Worm (Caenorhabditis elegans): Measurements from ENCODE around the gene sup-10.

Gene sup-10

ce11 chrX:17481892-17482515 is 46.1 kb upstream of the sup-10 start:
- TF ChIP-seq unc-62 (GFP tag; optimal IDR thresholded peaks at IDR 0.05) (no peak), lsy-2 (tag; optimal IDR thresholded peaks at IDR 0.05) (peak in 1 of 2 experiments; percentile 10), nhr-237 (tag; optimal IDR thresholded peaks at IDR 0.05) (no peak), mef-2 (tag; optimal IDR thresholded peaks at IDR 0.05) (no peak), hlh-17 (GFP tag; optimal IDR thresholded peaks at IDR 0.05; ENCODE audit: borderline replicate concordance) (no peak), skn-1 (tag; optimal IDR thresholded peaks at IDR 0.05) (peak; percentile 24), tlp-1 (tag; optimal IDR thresholded peaks at IDR 0.05) (no peak), xbp-1 (tag; optimal IDR thresholded peaks at IDR 0.05) (no peak), pag-3 (tag; optimal IDR thresholded peaks at IDR 0.05; ENCODE audit: borderline replicate concordance, insufficient read depth) (no peak), ces-1 (GFP tag; optimal IDR thresholded peaks at IDR 0.05) (no peak), fkh-8 (tag; optimal IDR thresholded peaks at IDR 0.05) (no peak), nhr-71 (tag; optimal IDR thresholded peaks at IDR 0.05) (peak; percentile 18), egl-13 (tag; optimal IDR thresholded peaks at IDR 0.05) (no peak), vab-15 (tag; optimal IDR thresholded peaks at IDR 0.05) (no peak), F16B12.6 (tag; optimal IDR thresholded peaks at IDR 0.05) (no peak), nhr-47 (tag; optimal IDR thresholded peaks at IDR 0.05) (peak; percentile 5), snpc-4 (tag; optimal IDR thresholded peaks at IDR 0.05) (no peak), grh-1 (GFP tag; IDR thresholded peaks at IDR 0.05) (no peak), nhr-20 (tag; optimal IDR thresholded peaks at IDR 0.05) (peak; percentile 2), rnt-1 (tag; optimal IDR thresholded peaks at IDR 0.05) (no peak), lin-39 (tag; optimal IDR thresholded peaks at IDR 0.05) (no peak), ceh-82 (tag; optimal IDR thresholded peaks at IDR 0.05) (no peak)

DNA sequence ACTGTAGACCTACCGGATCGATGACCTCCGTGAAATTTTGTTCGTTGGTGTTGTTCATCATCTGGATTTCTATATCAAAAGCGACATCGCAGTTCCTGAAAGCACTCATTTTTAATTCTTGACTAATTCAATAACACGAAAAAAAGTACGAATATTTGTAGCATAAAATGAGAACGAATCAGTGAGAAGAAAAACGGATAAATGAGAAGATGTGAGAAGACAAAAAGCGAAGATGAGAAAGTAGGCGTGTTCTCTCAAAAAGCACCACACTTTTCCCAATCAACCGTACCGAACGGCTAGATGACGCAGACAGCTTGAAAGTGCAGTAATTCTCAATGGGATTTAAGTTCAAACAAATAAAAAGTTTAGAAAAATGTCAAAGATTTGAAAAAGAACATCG is 41.4 kb upstream of the sup-10 start, which contains the start of gene npr-24:
TSS of gene npr-24 (minus strand) at position 101 of the 400 bp plus-strand sequence.
- no peak for TF ChIP-seq elt-2 (tag; optimal IDR thresholded peaks at IDR 0.05)
- no peak for TF ChIP-seq unc-62 (GFP tag; optimal IDR thresholded peaks at IDR 0.05)
- no peak for TF ChIP-seq alr-1 (tag; optimal IDR thresholded peaks at IDR 0.05; ENCODE audit: borderline replicate concordance)
- TF ChIP-seq sptf-1 (tag; optimal IDR thresholded peaks at IDR 0.05) = no peak
- TF ChIP-seq nhr-12 (tag; optimal IDR thresholded peaks at IDR 0.05) = no peak
- TF ChIP-seq isw-1 (GFP tag; IDR thresholded peaks at IDR 0.05) = no peak
- TF ChIP-seq aha-1 (tag; optimal IDR thresholded peaks at IDR 0.05) = no peak
- no peak for TF ChIP-seq pqm-1 (tag; optimal IDR thresholded peaks at IDR 0.05)
- no peak for TF ChIP-seq ces-1 (GFP tag; optimal IDR thresholded peaks at IDR 0.05)
- TF ChIP-seq ama-1 (optimal IDR thresholded peaks at IDR 0.05) = no peak
- TF ChIP-seq nhr-28 (tag; optimal IDR thresholded peaks at IDR 0.05) = no peak
- no peak for TF ChIP-seq sox-4 (tag; optimal IDR thresholded peaks at IDR 0.05)
- no peak for TF ChIP-seq ceh-82 (tag; optimal IDR thresholded peaks at IDR 0.05)
- no peak for TF ChIP-seq nhr-237 (tag; optimal IDR thresholded peaks at IDR 0.05)
- TF ChIP-seq egl-27 (tag; optimal IDR thresholded peaks at IDR 0.05) = no peak
- no peak for TF ChIP-seq efl-3 (GFP tag; optimal IDR thresholded peaks at IDR 0.05)
- TF ChIP-seq unc-130 (tag; optimal IDR thresholded peaks at IDR 0.05) = no peak
- no peak for TF ChIP-seq ztf-11 (tag; optimal IDR thresholded peaks at IDR 0.05)
- TF ChIP-seq unc-86 (tag; optimal IDR thresholded peaks at IDR 0.05) = no peak
- no peak for TF ChIP-seq aly-2 (tag; optimal IDR thresholded peaks at IDR 0.05)

DNA sequence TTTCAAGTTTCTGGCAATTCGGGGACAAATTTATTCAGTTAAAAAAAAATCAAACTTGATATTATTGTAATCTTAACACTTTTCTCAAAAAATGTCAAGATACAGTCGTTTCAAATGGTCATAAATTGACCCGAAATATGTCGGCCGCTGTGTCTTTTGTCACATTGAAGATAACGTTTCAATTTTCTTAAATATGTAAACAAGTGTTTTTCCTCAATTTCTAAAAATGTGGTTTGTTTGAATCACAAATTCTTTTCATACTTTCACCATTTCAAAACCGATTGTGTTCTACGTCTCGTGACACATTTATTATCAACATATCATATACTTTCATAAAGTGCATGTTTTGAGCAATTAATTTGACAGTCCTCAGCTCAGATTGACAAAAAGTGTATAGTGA is 25.9 kb upstream of the sup-10 start:
- TF ChIP-seq efl-1 (optimal IDR thresholded peaks at IDR 0.05) = no peak
- TF ChIP-seq efl-1 (GFP tag; optimal IDR thresholded peaks at IDR 0.05 in 1 of 2) = no peak
- no peak for TF ChIP-seq tlp-1 (tag; optimal IDR thresholded peaks at IDR 0.05)
- TF ChIP-seq zip-4 (GFP tag; optimal IDR thresholded peaks at IDR 0.05) = no peak
- no peak for TF ChIP-seq ceh-88 (GFP tag; IDR thresholded peaks at IDR 0.05)
- TF ChIP-seq fkh-4 (tag; optimal IDR thresholded peaks at IDR 0.05; ENCODE audit: borderline replicate concordance) = no peak
- TF ChIP-seq nhr-71 (tag; optimal IDR thresholded peaks at IDR 0.05) = no peak
- no peak for TF ChIP-seq nhr-76 (tag; optimal IDR thresholded peaks at IDR 0.05)
